Worm (Caenorhabditis elegans) whole organism, midembryonic: ENCODE data around the gene cav-1.

Experiments used
- cog-1 ChIP-seq: sonication (generic microtip); optimal IDR thresholded peaks from 2 replicates; lab custom pipeline; 2016; ENCODE audit warnings: missing genetic modification characterization, missing compliant biosample characterization
- flt-1 ChIP-seq: fragments of 200-800 bp; sonication (Bioruptor generic); IDR thresholded peaks from 2 replicates; pipeline ENCODE4 v1.3.6; 2022; ENCODE audit warnings: missing genetic modification characterization, missing compliant biosample characterization
- klf-2 ChIP-seq: fragments of 200-800 bp; sonication (Bioruptor generic); conservative IDR thresholded peaks from 2 replicates; pipeline ENCODE4 v1.3.6; 2022; ENCODE audit warnings: missing genetic modification reagents, missing genetic modification characterization, missing compliant biosample characterization
- med-1 ChIP-seq: sonication (generic microtip); optimal IDR thresholded peaks from 2 replicates; lab custom pipeline; 2017; ENCODE audit warnings: missing genetic modification characterization, mild to moderate bottlenecking, missing compliant biosample characterization, antibody characterized with exemption, missing genetic modification reagents; ENCODE audit not compliant: insufficient read depth
- ztf-23 ChIP-seq: fragments of 200-800 bp; sonication (Bioruptor generic); IDR thresholded peaks from 2 replicates; pipeline ENCODE4 v1.3.6; 2022; ENCODE audit warnings: missing genetic modification reagents, missing genetic modification characterization, missing compliant biosample characterization
- ztf-29 ChIP-seq: fragments of 200-800 bp; sonication (Bioruptor generic); IDR thresholded peaks from 2 replicates; pipeline ENCODE4 v1.3.6; 2022; ENCODE audit warnings: missing genetic modification reagents, missing genetic modification characterization, missing compliant biosample characterization

DNA sequence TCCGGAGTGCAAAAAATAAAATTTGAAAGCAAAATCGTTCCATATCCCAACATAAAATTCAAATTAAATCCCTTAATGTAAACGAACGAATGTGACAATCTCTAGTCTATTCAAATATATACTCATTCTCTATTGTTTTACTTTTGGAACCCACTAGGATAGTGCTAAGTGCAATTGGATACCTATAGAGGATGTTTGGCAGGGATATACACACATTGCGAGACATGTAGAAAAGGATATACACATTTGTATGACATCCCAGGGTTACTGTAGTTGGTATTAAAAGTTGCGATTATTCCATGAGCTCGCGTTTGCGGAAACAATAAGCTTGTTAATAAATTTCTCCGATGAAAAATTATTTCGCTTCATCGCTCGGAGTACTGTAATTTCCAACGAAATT is 1.1 kb downstream of the cav-1 start:
- TF ChIP-seq cog-1 (no peak), ztf-23 (GFP tag; lab: Robert Waterston, UW) (no peak), ztf-29 (no peak), med-1 (no peak), klf-2 (GFP tag; lab: Robert Waterston, UW) (no peak), flt-1 (GFP tag; lab: Robert Waterston, UW) (peak; percentile 41; the same call in 1 of the 2 replicates)
